Fruit fly (Drosophila melanogaster): ENCODE results near the gene RpL14.

DNA sequence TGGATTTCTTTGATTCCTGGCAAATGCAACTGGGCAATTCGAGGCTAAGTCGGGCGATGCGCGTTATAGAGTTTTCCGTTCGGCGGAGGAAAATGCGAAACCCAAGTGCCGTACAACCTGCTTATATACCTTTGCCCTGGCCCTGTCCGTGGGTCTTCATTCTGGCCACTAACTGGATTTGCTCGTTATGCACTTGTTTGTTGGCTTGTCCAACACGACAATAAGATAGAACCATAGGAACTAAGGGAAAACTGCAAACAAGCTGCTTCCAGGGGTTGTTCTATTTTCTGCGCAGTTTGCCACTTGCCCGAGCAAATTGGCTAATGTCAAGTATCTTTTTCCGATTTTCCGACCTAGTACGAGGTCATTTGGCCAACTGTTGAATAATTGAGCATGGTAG lies 48.0 kb downstream of the RpL14 start, which contains the start of gene Arr2:
- TF ChIP-seq br (GFP tag; optimal IDR thresholded peaks at IDR 0.05) = no peak
- TF ChIP-seq pan (optimal IDR thresholded peaks at IDR 0.05) = no peak

All from whole organism, wandering third instar larva.